Fruit fly (Drosophila melanogaster) whole organism, adult: ENCODE measurements around the gene CG3164.

Experiments
- CG11617 ChIP-seq: fragments of 200-800 bp; sonication (Bioruptor generic); optimal IDR thresholded peaks from 2 replicates; lab custom pipeline; 2017; ENCODE audit warnings: mild to moderate bottlenecking, missing biosample characterization, missing genetic modification reagents, missing genetic modification characterization
- CG14711 ChIP-seq: fragments of 200-800 bp; sonication (Bioruptor generic); optimal IDR thresholded peaks from 2 replicates; lab custom pipeline; 2018; ENCODE audit warnings: missing biosample characterization, mild to moderate bottlenecking, missing genetic modification characterization, moderate library complexity
- CG1620 ChIP-seq: fragments of 200-800 bp; sonication (Bioruptor generic); optimal IDR thresholded peaks from 2 replicates; lab custom pipeline; 2016; ENCODE audit warnings: missing biosample characterization, missing genetic modification characterization
- Hr96 ChIP-seq: fragments of 200-800 bp; sonication (Bioruptor generic); optimal IDR thresholded peaks from 2 replicates; lab custom pipeline; 2016; ENCODE audit warnings: missing biosample characterization, missing genetic modification characterization
- bab1 ChIP-seq: fragments of 200-800 bp; sonication (Bioruptor generic); optimal IDR thresholded peaks from 3 replicates; lab custom pipeline; 2019; ENCODE audit warnings: missing biosample characterization, mild to moderate bottlenecking, missing genetic modification characterization, moderate library complexity
- cic ChIP-seq: fragments of 200-800 bp; sonication (Bioruptor generic); optimal IDR thresholded peaks from 2 replicates; lab custom pipeline; 2017; ENCODE audit warnings: missing biosample characterization, mild to moderate bottlenecking, missing genetic modification characterization, moderate library complexity
- pad ChIP-seq: fragments of 200-800 bp; sonication (Bioruptor generic); optimal IDR thresholded peaks from 3 replicates; lab custom pipeline; 2017; ENCODE audit warnings: missing biosample characterization, missing genetic modification characterization, mild to moderate bottlenecking, moderate library complexity, missing genetic modification reagents

DNA sequence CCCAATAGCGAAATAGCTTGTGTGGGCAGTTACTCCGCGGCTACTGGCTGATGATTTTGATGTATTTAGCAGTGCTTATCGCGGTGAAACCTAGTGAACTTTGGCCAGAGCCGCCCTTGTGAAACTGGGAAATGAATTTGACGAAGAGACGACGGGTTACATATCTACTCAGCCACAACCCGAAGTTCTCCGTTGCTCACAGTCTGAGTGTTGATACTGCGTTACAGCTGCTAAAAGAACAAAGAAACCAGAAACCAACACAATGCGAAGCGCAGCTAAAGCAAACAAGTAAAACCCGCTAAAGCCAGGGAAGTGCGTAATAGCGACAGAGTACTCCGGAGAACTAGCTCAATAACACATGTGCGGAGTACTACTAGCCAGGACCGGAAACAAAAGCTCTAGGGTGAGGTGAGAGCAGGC, 2.3 kb downstream of the CG3164 start:
- TF ChIP-seq pad = no peak
- no peak for TF ChIP-seq cic (GFP tag; lab: Kevin White, UChicago)
- TF ChIP-seq CG11617 (GFP tag; lab: Kevin White, UChicago) = no peak
- no peak for TF ChIP-seq CG14711 (tag; lab: Kevin White, UChicago)
- TF ChIP-seq CG1620 (GFP tag; lab: Kevin White, UChicago) = no peak
- TF ChIP-seq Hr96 = no peak
- TF ChIP-seq bab1 (GFP tag; lab: Kevin White, UChicago) = no peak
